Fruit fly (Drosophila melanogaster): ENCODE results near the gene CG13711.

Gene CG13711

dm6 chr3L:4720510-4721157, 37.0 kb upstream of the CG13711 start (continued):
- TF ChIP-seq CG17361 (GFP tag; IDR thresholded peaks at IDR 0.05) (peak; percentile 61), CG15479 (GFP tag; optimal IDR thresholded peaks at IDR 0.05) (no peak), Xrp1 (GFP tag; IDR thresholded peaks at IDR 0.05) (peak; percentile 35; the same call in 1 of the 2 replicates), hbn (GFP tag; IDR thresholded peaks at IDR 0.05; ENCODE audit: partially characterized antibody) (no peak), dmrt99B (tag; optimal IDR thresholded peaks at IDR 0.05) (peak; percentile 84), Doc2 (GFP tag; IDR thresholded peaks at IDR 0.05) (no peak), CG17829 (tag; optimal IDR thresholded peaks at IDR 0.05) (no peak), CG5180 (GFP tag; optimal IDR thresholded peaks at IDR 0.05) (no peak), CG10274 (GFP tag; optimal IDR thresholded peaks at IDR 0.05) (no peak), lilli (GFP tag; optimal IDR thresholded peaks at IDR 0.05) (no peak), CG32767 (GFP tag; IDR thresholded peaks at IDR 0.05) (0 out of 2 replicates have a peak, but pooled peaks have one; percentile 14), sens (GFP tag) (peak; percentile 58), CG9932 (GFP tag; IDR thresholded peaks at IDR 0.05) (no peak), nmo (GFP tag; optimal IDR thresholded peaks at IDR 0.05) (peak; percentile 55), bcd (GFP tag; optimal IDR thresholded peaks at IDR 0.05) (peak; percentile 30), Hr51 (GFP tag; optimal IDR thresholded peaks at IDR 0.05) (peak in 1 of 2 experiments; percentile 76), CG7556 (GFP tag; optimal IDR thresholded peaks at IDR 0.05) (peak; percentile 48), CG18599 (GFP tag; optimal IDR thresholded peaks at IDR 0.05) (peak; percentile 5), CG2678 (tag; optimal IDR thresholded peaks at IDR 0.05) (peak; percentile 70), pho (GFP tag; optimal IDR thresholded peaks at IDR 0.05) (no peak), E2f2 (GFP tag; IDR thresholded peaks at IDR 0.05) (peak; percentile 29; the same call in 1 of the 2 replicates), CG13296 (GFP tag; optimal IDR thresholded peaks at IDR 0.05) (no peak), Taf1 (GFP tag; IDR thresholded peaks at IDR 0.05) (no peak), CG34224 (GFP tag; IDR thresholded peaks at IDR 0.05; ENCODE audit: partially characterized antibody) (no peak), Neu2 (GFP tag; optimal IDR thresholded peaks at IDR 0.05; ENCODE audit: borderline replicate concordance) (no peak), zf30C (GFP tag; optimal IDR thresholded peaks at IDR 0.05) (no peak), CG1233 (GFP tag; optimal IDR thresholded peaks at IDR 0.05) (no peak), tin (GFP tag; optimal IDR thresholded peaks at IDR 0.05) (no peak), Eip74EF (GFP tag; optimal IDR thresholded peaks at IDR 0.05) (peak in 1 of 2 experiments; percentile 36), CG4617 (GFP tag; optimal IDR thresholded peaks at IDR 0.05; ENCODE audit: borderline replicate concordance) (no peak), CG8359 (GFP tag; optimal IDR thresholded peaks at IDR 0.05; ENCODE audit: borderline replicate concordance) (no peak), CG14441 (GFP tag; IDR thresholded peaks at IDR 0.05) (peak; percentile 43), wek (GFP tag; optimal IDR thresholded peaks at IDR 0.05) (no peak), oc (tag; optimal IDR thresholded peaks at IDR 0.05) (no peak), CG8388 (GFP tag; optimal IDR thresholded peaks at IDR 0.05) (peak; percentile 16), lmd (GFP tag; IDR thresholded peaks at IDR 0.05) (peak; percentile 37; the same call in 1 of the 2 replicates), stwl (tag; optimal IDR thresholded peaks at IDR 0.05) (no peak), Oaz (GFP tag; IDR thresholded peaks at IDR 0.05) (peak; percentile 20; the same call in 1 of the 2 replicates), esg (GFP tag; conservative IDR thresholded peaks at IDR 0.05) (no peak; the same call in 1 of the 2 replicates), CG32532 (GFP tag; IDR thresholded peaks at IDR 0.05) (no peak), ro (GFP tag; IDR thresholded peaks at IDR 0.05) (no peak), en (GFP tag; optimal IDR thresholded peaks at IDR 0.05) (no peak), Optix (GFP tag; IDR thresholded peaks at IDR 0.05) (no peak), chinmo (GFP tag; IDR thresholded peaks at IDR 0.05; ENCODE audit: partially characterized antibody) (no peak), sim (GFP tag; IDR thresholded peaks at IDR 0.05) (no peak), CG7786 (GFP tag; optimal IDR thresholded peaks at IDR 0.05) (no peak), CG18262 (tag; optimal IDR thresholded peaks at IDR 0.05) (peak; percentile 42), CG6791 (GFP tag; IDR thresholded peaks at IDR 0.05; ENCODE audit: partially characterized antibody) (no peak), CG8924 (tag; optimal IDR thresholded peaks at IDR 0.05) (peak; percentile 44)
